Worm (Caenorhabditis elegans) whole organism, L1 larva: ENCODE results near the gene tag-89.

ENCODE experiments used
- C16A3.4 ChIP-seq: fragments of 150-350 bp; optimal IDR thresholded peaks from 2 replicates; lab custom pipeline; 2014; ENCODE audit warnings: missing biosample characterization, missing genetic modification characterization
- F16B12.6 ChIP-seq: fragments of 150-350 bp; optimal IDR thresholded peaks from 2 replicates; lab custom pipeline; 2014; ENCODE audit warnings: missing biosample characterization, missing genetic modification characterization
- aha-1 ChIP-seq: fragments of 150-350 bp; optimal IDR thresholded peaks from 2 replicates; lab custom pipeline; 2014; ENCODE audit warnings: missing biosample characterization, missing genetic modification characterization
- alr-1 ChIP-seq: fragments of 200-800 bp; sonication (Bioruptor generic); optimal IDR thresholded peaks from 2 replicates; lab custom pipeline; 2018; ENCODE audit warnings: borderline replicate concordance, mild to moderate bottlenecking, missing genetic modification characterization, missing compliant biosample characterization
- aly-2 ChIP-seq: fragments of 150-350 bp; optimal IDR thresholded peaks from 2 replicates; lab custom pipeline; 2014; ENCODE audit warnings: missing biosample characterization, missing genetic modification characterization
- ama-1 ChIP-seq: fragments of 150-350 bp; optimal IDR thresholded peaks from 2 replicates; lab custom pipeline; 2014
- blmp-1 ChIP-seq: fragments of 150-350 bp; optimal IDR thresholded peaks from 2 replicates; lab custom pipeline; 2014; ENCODE audit warnings: missing biosample characterization, missing genetic modification characterization
- ceh-63 ChIP-seq: fragments of 200-800 bp; sonication (Bioruptor generic); optimal IDR thresholded peaks from 2 replicates; lab custom pipeline; 2018; ENCODE audit warnings: mild to moderate bottlenecking, missing genetic modification characterization, missing compliant biosample characterization
- ceh-8 ChIP-seq: fragments of 200-800 bp; sonication (Bioruptor generic); optimal IDR thresholded peaks from 2 replicates; lab custom pipeline; 2018; ENCODE audit warnings: mild to moderate bottlenecking, missing genetic modification characterization, moderate library complexity, missing compliant biosample characterization
- ceh-90 ChIP-seq: sonication (generic microtip); optimal IDR thresholded peaks from 2 replicates; lab custom pipeline; 2016; ENCODE audit warnings: missing genetic modification characterization, missing compliant biosample characterization
- ces-1 ChIP-seq: fragments of 150-350 bp; optimal IDR thresholded peaks from 2 replicates; lab custom pipeline; 2014; ENCODE audit warnings: missing biosample characterization, missing genetic modification reagents, missing genetic modification characterization
- dsc-1 ChIP-seq: sonication (generic microtip); optimal IDR thresholded peaks from 2 replicates; lab custom pipeline; 2016; ENCODE audit warnings: mild to moderate bottlenecking, missing genetic modification characterization, missing compliant biosample characterization
- efl-1 ChIP-seq, 4 experiments: fragments of 150-350 bp; optimal IDR thresholded peaks in 3 of 4; peaks in 1 of 4; 1 replicate in 1 of 4; 2 replicates in 3 of 4; lab custom pipeline; 2014; ENCODE audit warnings: missing biosample characterization in 2 of 4, missing genetic modification characterization in 2 of 4, missing genetic modification reagents in 2 of 4
- efl-3 ChIP-seq: fragments of 200-800 bp; sonication (Bioruptor generic); optimal IDR thresholded peaks from 2 replicates; lab custom pipeline; 2018; ENCODE audit warnings: mild to moderate bottlenecking, missing genetic modification characterization, missing compliant biosample characterization
- elt-3 ChIP-seq, 6 experiments: fragments of 150-350 bp in 1 of 6; sonication (generic microtip); optimal IDR thresholded peaks; 2 replicates each; lab custom pipeline; 2017 to 2018; ENCODE audit warnings: missing biosample characterization in 6 of 6, missing genetic modification characterization in 6 of 6, inconsistent platforms in 1 of 6
- fkh-10 ChIP-seq: sonication (generic microtip); optimal IDR thresholded peaks from 2 replicates; lab custom pipeline; 2017; ENCODE audit warnings: missing biosample characterization, missing genetic modification reagents, missing genetic modification characterization
- fkh-4 ChIP-seq: sonication (generic microtip); optimal IDR thresholded peaks from 2 replicates; lab custom pipeline; 2016; ENCODE audit warnings: missing compliant biosample characterization, missing genetic modification characterization, borderline replicate concordance
- fkh-8 ChIP-seq: sonication (generic microtip); optimal IDR thresholded peaks from 2 replicates; lab custom pipeline; 2016; ENCODE audit warnings: mild to moderate bottlenecking, missing genetic modification characterization, missing compliant biosample characterization
- grh-1 ChIP-seq: fragments of 200-800 bp; sonication (Bioruptor generic); IDR thresholded peaks from 2 replicates; pipeline ENCODE4 v1.3.6; 2022; ENCODE audit warnings: missing genetic modification reagents, missing genetic modification characterization, missing compliant biosample characterization
- hlh-4 ChIP-seq: sonication (generic microtip); optimal IDR thresholded peaks from 2 replicates; lab custom pipeline; 2016; ENCODE audit warnings: mild to moderate bottlenecking, missing genetic modification characterization, missing compliant biosample characterization
- hpl-2 ChIP-seq: fragments of 150-350 bp; optimal IDR thresholded peaks from 2 replicates; lab custom pipeline; 2014; ENCODE audit warnings: missing biosample characterization, missing genetic modification reagents, missing genetic modification characterization
- isw-1 ChIP-seq: fragments of 200-800 bp; sonication (Bioruptor generic); IDR thresholded peaks from 2 replicates; pipeline ENCODE4 v1.3.6; 2022; ENCODE audit warnings: missing genetic modification characterization, missing compliant biosample characterization
- lin-13 ChIP-seq: fragments of 150-350 bp; optimal IDR thresholded peaks from 2 replicates; lab custom pipeline; 2014; ENCODE audit warnings: missing biosample characterization, missing genetic modification reagents, missing genetic modification characterization
- lin-14 ChIP-seq: fragments of 200-800 bp; sonication (Bioruptor generic); optimal IDR thresholded peaks from 2 replicates; lab custom pipeline; 2018; ENCODE audit warnings: mild to moderate bottlenecking, missing genetic modification characterization, moderate library complexity, missing compliant biosample characterization
- lin-35 ChIP-seq, 2 experiments: fragments of 150-350 bp; optimal IDR thresholded peaks; 2 replicates each; lab custom pipeline; 2014; ENCODE audit warnings: missing biosample characterization in 2 of 2, missing genetic modification characterization in 2 of 2, missing genetic modification reagents in 2 of 2
- lin-39 ChIP-seq: fragments of 150-350 bp; optimal IDR thresholded peaks from 2 replicates; lab custom pipeline; 2014; ENCODE audit warnings: missing biosample characterization, missing genetic modification reagents, missing genetic modification characterization
- lir-3 ChIP-seq: sonication (generic microtip); optimal IDR thresholded peaks from 2 replicates; lab custom pipeline; 2016; ENCODE audit warnings: mild to moderate bottlenecking, missing genetic modification characterization, moderate library complexity, missing compliant biosample characterization; ENCODE audit not compliant: poor library complexity
- lsy-2 ChIP-seq, 2 experiments: fragments of 150-350 bp; optimal IDR thresholded peaks; 2 replicates each; lab custom pipeline; 2014; ENCODE audit warnings: missing biosample characterization in 2 of 2, missing genetic modification characterization in 2 of 2
- mab-9 ChIP-seq: fragments of 200-800 bp; sonication (Bioruptor generic); IDR thresholded peaks from 2 replicates; pipeline ENCODE4 v1.3.6; 2022; ENCODE audit warnings: missing genetic modification reagents, missing genetic modification characterization, missing compliant biosample characterization
- nhr-11 ChIP-seq: fragments of 150-350 bp; optimal IDR thresholded peaks from 2 replicates; lab custom pipeline; 2014; ENCODE audit warnings: missing biosample characterization, missing genetic modification characterization
- nhr-19 ChIP-seq: fragments of 200-800 bp; sonication (Bioruptor generic); conservative IDR thresholded peaks from 2 replicates; pipeline ENCODE4 v1.3.6; 2022; ENCODE audit warnings: missing genetic modification characterization, missing compliant biosample characterization
- nhr-20 ChIP-seq: sonication (generic microtip); optimal IDR thresholded peaks from 2 replicates; lab custom pipeline; 2016; ENCODE audit warnings: mild to moderate bottlenecking, missing genetic modification characterization, missing compliant biosample characterization
- nhr-71 ChIP-seq: sonication (generic microtip); optimal IDR thresholded peaks from 2 replicates; lab custom pipeline; 2016; ENCODE audit warnings: mild to moderate bottlenecking, missing genetic modification characterization, moderate library complexity, missing compliant biosample characterization
- nhr-76 ChIP-seq: sonication (generic microtip); optimal IDR thresholded peaks from 2 replicates; lab custom pipeline; 2017; ENCODE audit warnings: missing biosample characterization, missing genetic modification characterization
- nhr-84 ChIP-seq: sonication (generic microtip); optimal IDR thresholded peaks from 2 replicates; lab custom pipeline; 2017; ENCODE audit warnings: missing biosample characterization, missing genetic modification characterization
- nhr-85 ChIP-seq: sonication (generic microtip); peaks from one replicate; lab custom pipeline; 2016; ENCODE audit warnings: missing genetic modification characterization, inconsistent platforms, missing compliant biosample characterization
- pag-3 ChIP-seq: sonication (generic microtip); optimal IDR thresholded peaks from 2 replicates; lab custom pipeline; 2017; ENCODE audit warnings: missing genetic modification characterization, mild to moderate bottlenecking, missing compliant biosample characterization, antibody characterized with exemption, borderline replicate concordance; ENCODE audit not compliant: insufficient read depth
- pax-3 ChIP-seq: fragments of 200-800 bp; sonication (Bioruptor generic); optimal IDR thresholded peaks from 2 replicates; lab custom pipeline; 2018; ENCODE audit warnings: mild to moderate bottlenecking, missing genetic modification characterization, moderate library complexity, missing compliant biosample characterization
- rnt-1 ChIP-seq: sonication (generic microtip); optimal IDR thresholded peaks from 2 replicates; lab custom pipeline; 2016; ENCODE audit warnings: mild to moderate bottlenecking, missing genetic modification characterization, moderate library complexity, missing compliant biosample characterization
- skn-1 ChIP-seq: fragments of 150-350 bp; optimal IDR thresholded peaks from 2 replicates; lab custom pipeline; 2014; ENCODE audit warnings: missing biosample characterization, missing genetic modification characterization
- snpc-4 ChIP-seq: fragments of 150-350 bp; optimal IDR thresholded peaks from 2 replicates; lab custom pipeline; 2014; ENCODE audit warnings: missing biosample characterization, missing genetic modification characterization
- snu-23 ChIP-seq: sonication (generic microtip); optimal IDR thresholded peaks from 2 replicates; lab custom pipeline; 2016; ENCODE audit warnings: missing genetic modification characterization, missing compliant biosample characterization
- sptf-1 ChIP-seq: fragments of 150-350 bp; optimal IDR thresholded peaks from 2 replicates; lab custom pipeline; 2014; ENCODE audit warnings: missing biosample characterization, missing genetic modification characterization
- sup-37 ChIP-seq: fragments of 200-800 bp; sonication (Bioruptor generic); optimal IDR thresholded peaks from 2 replicates; lab custom pipeline; 2018; ENCODE audit warnings: mild to moderate bottlenecking, missing genetic modification characterization, missing compliant biosample characterization
- swsn-7 ChIP-seq: sonication (generic microtip); optimal IDR thresholded peaks from 2 replicates; lab custom pipeline; 2016; ENCODE audit warnings: missing genetic modification characterization, missing compliant biosample characterization
- unc-98 ChIP-seq: fragments of 200-800 bp; sonication (Bioruptor generic); IDR thresholded peaks from 2 replicates; pipeline ENCODE4 v1.3.6; 2022; ENCODE audit warnings: missing genetic modification characterization, missing compliant biosample characterization
- xbp-1 ChIP-seq: sonication (generic microtip); optimal IDR thresholded peaks from 2 replicates; lab custom pipeline; 2016; ENCODE audit warnings: missing genetic modification characterization, missing compliant biosample characterization
- ztf-4 ChIP-seq: fragments of 150-350 bp; optimal IDR thresholded peaks from 2 replicates; lab custom pipeline; 2014; ENCODE audit warnings: missing biosample characterization, missing genetic modification characterization

The tag-89 gene

DNA sequence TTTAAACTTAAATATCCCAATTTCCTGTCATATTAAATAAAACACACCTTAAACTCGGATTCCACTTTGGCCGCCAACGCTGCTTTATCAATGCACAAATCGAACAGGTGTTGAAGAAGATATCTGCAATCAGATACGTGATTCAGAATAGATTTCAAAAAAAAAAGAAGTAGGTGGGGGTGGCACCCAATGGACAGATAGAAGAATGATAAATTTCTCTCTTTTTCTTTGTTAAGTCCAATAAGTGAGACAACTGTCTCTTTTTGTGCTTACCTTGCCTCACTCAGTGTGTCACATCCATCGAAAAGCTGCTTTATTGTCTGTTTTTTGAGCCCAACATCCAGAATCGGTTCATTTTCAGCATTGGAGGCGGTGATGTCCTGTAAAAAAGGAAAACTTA, 43.5 kb upstream of the tag-89 start:
- TF ChIP-seq efl-3 (GFP tag; lab: Kevin White, UChicago) (no peak), nhr-20 (tag; lab: Kevin White, UChicago) (peak; percentile 41), fkh-10 (no peak), elt-3 (tag; optimal IDR thresholded peaks at IDR 0.05; lab: Kevin White, UChicago) (no peak), grh-1 (GFP tag; lab: Robert Waterston, UW) (no peak), nhr-71 (peak; percentile 85), fkh-8 (tag; lab: Kevin White, UChicago) (no peak), aha-1 (tag; lab: Kevin White, UChicago) (no peak), ceh-8 (no peak), lin-14 (GFP tag; lab: Kevin White, UChicago) (peak; percentile 93), nhr-76 (no peak), efl-1 (optimal IDR thresholded peaks at IDR 0.05; lab: Kevin White, UChicago) (no peak), efl-1 (GFP tag; optimal IDR thresholded peaks at IDR 0.05 in 1 of 2; lab: Kevin White, UChicago) (no peak), swsn-7 (tag; lab: Kevin White, UChicago) (peak; percentile 24), ceh-63 (GFP tag; lab: Kevin White, UChicago) (no peak), ceh-90 (tag; lab: Kevin White, UChicago) (no peak), ces-1 (no peak), sup-37 (GFP tag; lab: Kevin White, UChicago) (no peak), snu-23 (GFP tag; lab: Kevin White, UChicago) (peak; percentile 47), skn-1 (tag; lab: Kevin White, UChicago) (no peak), dsc-1 (tag; lab: Kevin White, UChicago) (no peak), mab-9 (GFP tag; lab: Robert Waterston, UW) (no peak), blmp-1 (tag; lab: Kevin White, UChicago) (no peak), hpl-2 (GFP tag; lab: Kevin White, UChicago) (no peak), nhr-11 (tag; lab: Kevin White, UChicago) (no peak), lsy-2 (tag; optimal IDR thresholded peaks at IDR 0.05; lab: Kevin White, UChicago) (peak; percentile 31 to 45), ztf-4 (tag; lab: Kevin White, UChicago) (no peak), xbp-1 (tag; lab: Kevin White, UChicago) (no peak), lin-35 (GFP tag; optimal IDR thresholded peaks at IDR 0.05; lab: Kevin White, UChicago) (no peak), isw-1 (GFP tag; lab: Robert Waterston, UW) (no peak), ama-1 (lab: Kevin White, UChicago) (no peak), alr-1 (tag; lab: Kevin White, UChicago) (no peak), nhr-19 (GFP tag; lab: Robert Waterston, UW) (peak; percentile 55), aly-2 (no peak), C16A3.4 (tag; lab: Kevin White, UChicago) (no peak), F16B12.6 (tag; lab: Kevin White, UChicago) (no peak), unc-98 (GFP tag; lab: Robert Waterston, UW) (peak; percentile 38; the same call in 1 of the 2 replicates), snpc-4 (tag; lab: Kevin White, UChicago) (no peak), lin-13 (GFP tag; lab: Kevin White, UChicago) (no peak), nhr-85 (tag; lab: Kevin White, UChicago) (no peak), lir-3 (tag; lab: Kevin White, UChicago) (no peak), sptf-1 (tag; lab: Kevin White, UChicago) (no peak), nhr-84 (tag; lab: Kevin White, UChicago) (no peak), lin-39 (tag; lab: Kevin White, UChicago) (peak; percentile 66), rnt-1 (tag; lab: Kevin White, UChicago) (peak; percentile 75), pag-3 (tag; lab: Kevin White, UChicago) (peak; percentile 64), pax-3 (tag; lab: Kevin White, UChicago) (no peak), fkh-4 (tag; lab: Kevin White, UChicago) (no peak), hlh-4 (tag; lab: Kevin White, UChicago) (no peak)
